Worm (Caenorhabditis elegans) whole organism, L2 larva: ENCODE measurements around the gene H03G16.7.

Experiments
- F13H6.1 ChIP-seq: sonication (generic microtip); optimal IDR thresholded peaks from 2 replicates; lab custom pipeline; 2016; ENCODE audit warnings: missing genetic modification characterization, missing compliant biosample characterization
- alr-1 ChIP-seq: fragments of 150-350 bp; optimal IDR thresholded peaks from 2 replicates; lab custom pipeline; 2014; ENCODE audit warnings: missing biosample characterization, missing genetic modification characterization
- aly-2 ChIP-seq: fragments of 150-350 bp; optimal IDR thresholded peaks from 2 replicates; lab custom pipeline; 2014; ENCODE audit warnings: missing biosample characterization, missing genetic modification characterization
- ama-1 ChIP-seq: fragments of 150-350 bp; optimal IDR thresholded peaks from 2 replicates; lab custom pipeline; 2018; ENCODE audit warnings: inconsistent platforms
- ceh-82 ChIP-seq: fragments of 150-350 bp; optimal IDR thresholded peaks from 2 replicates; lab custom pipeline; 2014; ENCODE audit warnings: missing biosample characterization, missing genetic modification characterization
- lin-13 ChIP-seq: fragments of 150-350 bp; optimal IDR thresholded peaks from 2 replicates; lab custom pipeline; 2014; ENCODE audit warnings: missing biosample characterization, missing genetic modification reagents, missing genetic modification characterization
- nhr-11 ChIP-seq: fragments of 150-350 bp; optimal IDR thresholded peaks from 2 replicates; lab custom pipeline; 2014; ENCODE audit warnings: missing biosample characterization, missing genetic modification characterization
- snpc-4 ChIP-seq: fragments of 150-350 bp; optimal IDR thresholded peaks from 2 replicates; lab custom pipeline; 2014; ENCODE audit warnings: missing biosample characterization, missing genetic modification characterization
- ztf-11 ChIP-seq: sonication (generic microtip); optimal IDR thresholded peaks from 2 replicates; lab custom pipeline; 2017; ENCODE audit warnings: missing biosample characterization, missing genetic modification characterization

- TF ChIP-seq ama-1 (lab: Kevin White, UChicago): no peak
- no peak for TF ChIP-seq ceh-82 (tag; lab: Kevin White, UChicago)
- TF ChIP-seq lin-13: no peak
- no peak for TF ChIP-seq snpc-4 (tag; lab: Kevin White, UChicago)
- no peak for TF ChIP-seq F13H6.1
- TF ChIP-seq nhr-11 (tag; lab: Kevin White, UChicago): no peak
- TF ChIP-seq aly-2: no peak
- no peak for TF ChIP-seq alr-1 (tag; lab: Kevin White, UChicago)
- TF ChIP-seq ztf-11 (tag; lab: Kevin White, UChicago): no peak
Measured at ce11 chrX:15104963-15105493, 49.2 kb upstream of the H03G16.7 start.
